Fruit fly (Drosophila melanogaster): Measurements from ENCODE around the gene CG14442.
A peak's percentile ranks its signal among the peaks of the same experiment; 100 is the strongest.

DNA sequence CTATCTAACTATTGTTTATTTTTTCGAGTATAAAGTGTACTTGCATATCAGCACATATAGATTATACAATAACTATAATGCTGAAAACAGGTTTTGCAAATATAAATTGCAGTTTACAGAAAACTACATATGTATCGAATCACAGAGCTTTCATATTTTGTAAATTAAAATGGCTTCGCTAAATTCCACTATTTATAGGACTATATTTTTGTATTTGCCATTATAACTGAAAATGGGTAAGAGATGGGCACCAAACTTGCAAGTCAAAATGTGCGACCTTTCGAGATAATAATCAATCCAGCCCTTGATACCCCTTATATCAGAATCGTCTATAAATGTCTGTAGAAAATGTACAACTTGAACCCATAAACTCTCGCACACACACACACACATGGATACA, 8.4 kb upstream of the CG14442 start:
- no peak for TF ChIP-seq bab1 (GFP tag; optimal IDR thresholded peaks at IDR 0.05)
- peak; percentile 36 for TF ChIP-seq kay (GFP tag; ENCODE audit: borderline replicate concordance)
- no peak for TF ChIP-seq ovo (GFP tag; optimal IDR thresholded peaks at IDR 0.05)
- no peak for TF ChIP-seq Crg-1 (GFP tag; optimal IDR thresholded peaks at IDR 0.05)
- TF ChIP-seq tj (GFP tag; optimal IDR thresholded peaks at IDR 0.05), result no peak
- TF ChIP-seq CG33017 (tag; optimal IDR thresholded peaks at IDR 0.05), result no peak
- no peak for TF ChIP-seq Clk (GFP tag; optimal IDR thresholded peaks at IDR 0.05)
- no peak for TF ChIP-seq cnc (optimal IDR thresholded peaks at IDR 0.05)
- TF ChIP-seq CG7045 (GFP tag; optimal IDR thresholded peaks at IDR 0.05), result no peak
- no peak for TF ChIP-seq toe (GFP tag; optimal IDR thresholded peaks at IDR 0.05)
- no peak for TF ChIP-seq Mnt (GFP tag; optimal IDR thresholded peaks at IDR 0.05)
- peak; percentile 4 for TF ChIP-seq CG11617 (GFP tag; optimal IDR thresholded peaks at IDR 0.05)

All from whole organism, adult.